Fruit fly (Drosophila melanogaster) whole organism, embryonic: ENCODE data around the gene Kat60.

ENCODE experiments used
- CG12236 ChIP-seq: fragments of 200-800 bp; sonication (Bioruptor generic); optimal IDR thresholded peaks from 2 replicates; lab custom pipeline; 2016; ENCODE audit warnings: missing biosample characterization, missing genetic modification characterization
- CG1602 ChIP-seq: fragments of 200-800 bp; sonication (Bioruptor generic); optimal IDR thresholded peaks from 3 replicates; lab custom pipeline; 2016; ENCODE audit warnings: missing biosample characterization, missing genetic modification characterization
- CG3847 ChIP-seq: fragments of 200-800 bp; sonication (Bioruptor generic); IDR thresholded peaks from 2 replicates; pipeline ENCODE4 v1.3.6; 2022; ENCODE audit warnings: missing biosample characterization, missing genetic modification characterization
- Doc2 ChIP-seq: fragments of 200-800 bp; sonication (Bioruptor generic); IDR thresholded peaks from 2 replicates; pipeline ENCODE4 v1.3.6; 2022; ENCODE audit warnings: missing biosample characterization, missing genetic modification characterization
- Ets97D ChIP-seq: fragments of 200-800 bp; sonication (Bioruptor generic); optimal IDR thresholded peaks from 3 replicates; lab custom pipeline; 2016; ENCODE audit warnings: missing biosample characterization, missing genetic modification characterization
- Hr78 ChIP-seq, 2 experiments: fragments of 200-800 bp in 1 of 2; fragments of >200 bp in 1 of 2; sonication (Bioruptor generic) in 1 of 2; optimal IDR thresholded peaks; 2 replicates each; lab custom pipeline; 2017 to 2019; ENCODE audit warnings: missing biosample characterization in 2 of 2, missing genetic modification characterization in 2 of 2, mild to moderate bottlenecking in 1 of 2, moderate library complexity in 1 of 2
- Max ChIP-seq: fragments of 200-800 bp; sonication (Bioruptor generic); optimal IDR thresholded peaks from 2 replicates; lab custom pipeline; 2016; ENCODE audit warnings: missing biosample characterization, mild to moderate bottlenecking, missing genetic modification characterization
- NC2β ChIP-seq: fragments of 200-800 bp; sonication (Bioruptor generic); optimal IDR thresholded peaks from 2 replicates; lab custom pipeline; 2016; ENCODE audit warnings: missing biosample characterization, missing genetic modification characterization
- croc ChIP-seq: fragments of 200-800 bp; sonication (Bioruptor generic); conservative IDR thresholded peaks from 3 replicates; pipeline ENCODE4 v1.3.6; 2022; ENCODE audit warnings: missing biosample characterization, missing genetic modification characterization
- fd96Cb ChIP-seq: fragments of 200-800 bp; sonication (Bioruptor generic); optimal IDR thresholded peaks from 2 replicates; lab custom pipeline; 2018; ENCODE audit warnings: missing biosample characterization, mild to moderate bottlenecking, missing genetic modification characterization, moderate library complexity
- ind ChIP-seq: fragments of 200-800 bp; sonication (Bioruptor generic); optimal IDR thresholded peaks from 3 replicates; lab custom pipeline; 2016; ENCODE audit warnings: missing biosample characterization, missing genetic modification characterization
- sob ChIP-seq: fragments of 200-800 bp; sonication (Bioruptor generic); IDR thresholded peaks from 2 replicates; pipeline ENCODE4 v1.3.6; 2022; ENCODE audit warnings: missing biosample characterization, missing genetic modification characterization
- wor ChIP-seq: fragments of 200-800 bp; sonication (Bioruptor generic); IDR thresholded peaks from 2 replicates; pipeline ENCODE4 v1.3.6; 2022; ENCODE audit warnings: missing biosample characterization, missing genetic modification characterization

- TF ChIP-seq Max (GFP tag; lab: Kevin White, UChicago) (no peak), ind (GFP tag; lab: Kevin White, UChicago) (no peak), Doc2 (GFP tag; lab: Robert Waterston, UW) (no peak), Hr78 (GFP tag; optimal IDR thresholded peaks at IDR 0.05; lab: Kevin White, UChicago) (no peak), Ets97D (GFP tag; lab: Kevin White, UChicago) (no peak), CG3847 (GFP tag; lab: Robert Waterston, UW) (no peak), sob (no peak), CG12236 (GFP tag; lab: Kevin White, UChicago) (no peak), wor (GFP tag; lab: Robert Waterston, UW) (no peak), CG1602 (GFP tag; lab: Kevin White, UChicago) (no peak), NC2β (GFP tag; lab: Kevin White, UChicago) (no peak), croc (GFP tag; lab: Robert Waterston, UW) (no peak), fd96Cb (no peak)
These were observed 26.5 kb downstream of the Kat60 start for dm6 chr3R:5205319-5206033.
